Fruit fly (Drosophila melanogaster): ENCODE data around the gene CG46339.

CG46339 gene

dm6 chr3R:26882230-26883014 is 33.1 kb upstream of the CG46339 start (continued):
- TF ChIP-seq CG8089 (GFP tag; optimal IDR thresholded peaks at IDR 0.05) (no peak), CG17385 (GFP tag; optimal IDR thresholded peaks at IDR 0.05) (no peak), CG8388 (GFP tag; optimal IDR thresholded peaks at IDR 0.05) (no peak), CG15514 (GFP tag; optimal IDR thresholded peaks at IDR 0.05) (no peak), seq (GFP tag; IDR thresholded peaks at IDR 0.05) (no peak), CG7928 (GFP tag; optimal IDR thresholded peaks at IDR 0.05) (no peak), tin (GFP tag; optimal IDR thresholded peaks at IDR 0.05) (no peak), CG9932 (GFP tag; IDR thresholded peaks at IDR 0.05) (no peak), lov (optimal IDR thresholded peaks at IDR 0.05) (no peak), lov (GFP tag; IDR thresholded peaks at IDR 0.05) (peak; percentile 54; the same call in 1 of the 3 replicates), wdn (GFP tag; IDR thresholded peaks at IDR 0.05) (no peak), H15 (GFP tag; IDR thresholded peaks at IDR 0.05) (no peak), amos (GFP tag; IDR thresholded peaks at IDR 0.05; ENCODE audit: partially characterized antibody) (no peak), CG1024 (GFP tag; IDR thresholded peaks at IDR 0.05) (no peak), tup (GFP tag; optimal IDR thresholded peaks at IDR 0.05) (no peak), Mes4 (GFP tag; optimal IDR thresholded peaks at IDR 0.05) (no peak), yki (optimal IDR thresholded peaks at IDR 0.05) (no peak), schlank (tag; optimal IDR thresholded peaks at IDR 0.05) (no peak), zen (tag; optimal IDR thresholded peaks at IDR 0.05) (peak; percentile 11), CG1832 (GFP tag; optimal IDR thresholded peaks at IDR 0.05) (peak; percentile 86), lola (GFP tag; optimal IDR thresholded peaks at IDR 0.05) (no peak), tll (GFP tag; optimal IDR thresholded peaks at IDR 0.05) (peak in 1 of 2 experiments; percentile 62), gt (GFP tag; IDR thresholded peaks at IDR 0.05) (no peak), CG18619 (GFP tag; optimal IDR thresholded peaks at IDR 0.05) (no peak), Fer2 (tag; optimal IDR thresholded peaks at IDR 0.05) (no peak), gcm (GFP tag; optimal IDR thresholded peaks at IDR 0.05) (peak; percentile 15), CG6254 (GFP tag; optimal IDR thresholded peaks at IDR 0.05) (no peak), CG3995 (GFP tag; optimal IDR thresholded peaks at IDR 0.05) (no peak), HHEX (GFP tag; optimal IDR thresholded peaks at IDR 0.05) (no peak), pzg (GFP tag; optimal IDR thresholded peaks at IDR 0.05) (no peak), Doc2 (GFP tag; IDR thresholded peaks at IDR 0.05) (no peak), CG11398 (GFP tag; optimal IDR thresholded peaks at IDR 0.05) (no peak), dm (GFP tag; optimal IDR thresholded peaks at IDR 0.05) (no peak), CG15696 (tag; optimal IDR thresholded peaks at IDR 0.05) (no peak), exex (tag; optimal IDR thresholded peaks at IDR 0.05) (no peak), wor (GFP tag; IDR thresholded peaks at IDR 0.05) (no peak), gfzf (GFP tag; optimal IDR thresholded peaks at IDR 0.05) (no peak), CG4404 (GFP tag; IDR thresholded peaks at IDR 0.05) (no peak), CG7786 (GFP tag; optimal IDR thresholded peaks at IDR 0.05) (no peak), vvl (GFP tag; IDR thresholded peaks at IDR 0.05) (0 out of 2 replicates have a peak, but pooled peaks have one; percentile 23), ttk (GFP tag; IDR thresholded peaks at IDR 0.05) (no peak), CG4854 (GFP tag; optimal IDR thresholded peaks at IDR 0.05) (no peak), CG11696 (GFP tag; IDR thresholded peaks at IDR 0.05) (no peak), Atf3 (GFP tag; optimal IDR thresholded peaks at IDR 0.05) (no peak), CG12744 (GFP tag; optimal IDR thresholded peaks at IDR 0.05) (no peak), Aef1 (GFP tag; IDR thresholded peaks at IDR 0.05) (no peak), jigr1 (GFP tag; IDR thresholded peaks at IDR 0.05) (no peak), dysf (GFP tag; IDR thresholded peaks at IDR 0.05) (0 out of 3 replicates have a peak, but pooled peaks have one; percentile 29), Hand (GFP tag; optimal IDR thresholded peaks at IDR 0.05) (no peak), CG10654 (GFP tag; optimal IDR thresholded peaks at IDR 0.05) (no peak)
